Fruit fly (Drosophila melanogaster) whole organism, embryonic: ENCODE results near the gene Nazo.

Experiments used
- Abd-B ChIP-seq: fragments of 200-800 bp; sonication (Bioruptor generic); optimal IDR thresholded peaks from 2 replicates; lab custom pipeline; 2018; ENCODE audit warnings: missing biosample characterization, mild to moderate bottlenecking, missing genetic modification characterization, moderate library complexity
- Antp ChIP-seq: fragments of 200-800 bp; sonication (Bioruptor generic); optimal IDR thresholded peaks from 3 replicates; lab custom pipeline; 2016; ENCODE audit warnings: missing biosample characterization, missing genetic modification characterization
- CG10267 ChIP-seq: fragments of 200-800 bp; sonication (Bioruptor generic); optimal IDR thresholded peaks from 2 replicates; lab custom pipeline; 2018; ENCODE audit warnings: missing biosample characterization, mild to moderate bottlenecking, missing genetic modification characterization, moderate library complexity
- CG10274 ChIP-seq: fragments of 200-800 bp; sonication (Bioruptor generic); optimal IDR thresholded peaks from 3 replicates; lab custom pipeline; 2017; ENCODE audit warnings: missing biosample characterization, mild to moderate bottlenecking, missing genetic modification characterization
- CG12299 ChIP-seq: fragments of 200-800 bp; sonication (Bioruptor generic); optimal IDR thresholded peaks from 2 replicates; lab custom pipeline; 2018; ENCODE audit warnings: missing biosample characterization, mild to moderate bottlenecking, missing genetic modification characterization
- CG12769 ChIP-seq: fragments of 200-800 bp; sonication (Bioruptor generic); optimal IDR thresholded peaks from 2 replicates; lab custom pipeline; 2019; ENCODE audit warnings: missing biosample characterization, mild to moderate bottlenecking, missing genetic modification characterization, moderate library complexity
- CG13775 ChIP-seq: fragments of 200-800 bp; sonication (Bioruptor generic); optimal IDR thresholded peaks from 3 replicates; lab custom pipeline; 2017; ENCODE audit warnings: missing biosample characterization, mild to moderate bottlenecking, missing genetic modification characterization
- CG13894 ChIP-seq: fragments of 200-800 bp; sonication (Bioruptor generic); optimal IDR thresholded peaks from 3 replicates; lab custom pipeline; 2018; ENCODE audit warnings: missing biosample characterization, mild to moderate bottlenecking, missing genetic modification characterization, moderate library complexity
- CG14860 ChIP-seq: fragments of 200-800 bp; sonication (Bioruptor generic); IDR thresholded peaks from 3 replicates; pipeline ENCODE4 v1.3.6; 2022; ENCODE audit warnings: missing biosample characterization, missing genetic modification characterization; ENCODE audit not compliant: partially characterized antibody
- CG14965 ChIP-seq: fragments of 200-800 bp; sonication (Bioruptor generic); optimal IDR thresholded peaks from 2 replicates; lab custom pipeline; 2016; ENCODE audit warnings: missing biosample characterization, missing genetic modification characterization, borderline replicate concordance
- CG15479 ChIP-seq: fragments of 200-800 bp; sonication (Bioruptor generic); optimal IDR thresholded peaks from 3 replicates; lab custom pipeline; 2019; ENCODE audit warnings: missing biosample characterization, mild to moderate bottlenecking, missing genetic modification characterization, moderate library complexity
- CG15696 ChIP-seq: fragments of 200-800 bp; sonication (Bioruptor generic); optimal IDR thresholded peaks from 2 replicates; lab custom pipeline; 2019; ENCODE audit warnings: missing biosample characterization, mild to moderate bottlenecking, missing genetic modification characterization, moderate library complexity
- CG16815 ChIP-seq: fragments of 200-800 bp; sonication (Bioruptor generic); optimal IDR thresholded peaks from 3 replicates; lab custom pipeline; 2017; ENCODE audit warnings: missing biosample characterization, mild to moderate bottlenecking, missing genetic modification characterization
- CG18599 ChIP-seq: fragments of 200-800 bp; sonication (Bioruptor generic); optimal IDR thresholded peaks from 3 replicates; lab custom pipeline; 2017; ENCODE audit warnings: missing biosample characterization, missing genetic modification characterization, mild to moderate bottlenecking, moderate library complexity, missing genetic modification reagents
- CG18619 ChIP-seq: fragments of 200-800 bp; sonication (Bioruptor generic); optimal IDR thresholded peaks from 3 replicates; lab custom pipeline; 2017; ENCODE audit warnings: missing biosample characterization, mild to moderate bottlenecking, missing genetic modification characterization
- CG2120 ChIP-seq: fragments of 200-800 bp; sonication (Bioruptor generic); optimal IDR thresholded peaks from 3 replicates; lab custom pipeline; 2016; ENCODE audit warnings: missing biosample characterization, missing genetic modification characterization
- CG2202 ChIP-seq: fragments of 200-800 bp; sonication (Bioruptor generic); optimal IDR thresholded peaks from 2 replicates; lab custom pipeline; 2018; ENCODE audit warnings: missing biosample characterization, mild to moderate bottlenecking, missing genetic modification characterization
- CG5180 ChIP-seq: fragments of 200-800 bp; sonication (Bioruptor generic); optimal IDR thresholded peaks from 3 replicates; lab custom pipeline; 2017; ENCODE audit warnings: missing biosample characterization, missing genetic modification characterization, mild to moderate bottlenecking, moderate library complexity, missing genetic modification reagents
- CG7786 ChIP-seq: fragments of 200-800 bp; sonication (Bioruptor generic); optimal IDR thresholded peaks from 2 replicates; lab custom pipeline; 2016; ENCODE audit warnings: missing biosample characterization, missing genetic modification characterization
- CG7928 ChIP-seq: fragments of 200-800 bp; sonication (Bioruptor generic); optimal IDR thresholded peaks from 2 replicates; lab custom pipeline; 2017; ENCODE audit warnings: missing biosample characterization, mild to moderate bottlenecking, missing genetic modification characterization
- CG7963 ChIP-seq: fragments of 200-800 bp; sonication (Bioruptor generic); IDR thresholded peaks from 3 replicates; pipeline ENCODE4 v1.3.6; 2022; ENCODE audit warnings: missing biosample characterization, missing genetic modification characterization; ENCODE audit not compliant: partially characterized antibody
- CG9215 ChIP-seq: fragments of 200-800 bp; sonication (Bioruptor generic); IDR thresholded peaks from 2 replicates; pipeline ENCODE4 v1.3.6; 2022; ENCODE audit warnings: missing biosample characterization, missing genetic modification characterization
- Doc2 ChIP-seq: fragments of 200-800 bp; sonication (Bioruptor generic); IDR thresholded peaks from 2 replicates; pipeline ENCODE4 v1.3.6; 2022; ENCODE audit warnings: missing biosample characterization, missing genetic modification characterization
- Dp ChIP-seq: fragments of 200-800 bp; sonication (Bioruptor generic); optimal IDR thresholded peaks from 2 replicates; lab custom pipeline; 2018; ENCODE audit warnings: missing biosample characterization, mild to moderate bottlenecking, missing genetic modification characterization, moderate library complexity
- Dref ChIP-seq: fragments of 200-800 bp; sonication (Bioruptor generic); IDR thresholded peaks from 2 replicates; pipeline ENCODE4 v1.3.6; 2022; ENCODE audit warnings: missing biosample characterization, missing genetic modification characterization
- Elba2 ChIP-seq: fragments of 200-800 bp; sonication (Bioruptor generic); optimal IDR thresholded peaks from 3 replicates; lab custom pipeline; 2016; ENCODE audit warnings: missing biosample characterization, missing genetic modification characterization
- H2.0 ChIP-seq: fragments of 200-800 bp; sonication (Bioruptor generic); IDR thresholded peaks from 2 replicates; pipeline ENCODE4 v1.3.6; 2022; ENCODE audit warnings: missing biosample characterization, missing genetic modification characterization
- HHEX ChIP-seq: fragments of 200-800 bp; sonication (Bioruptor generic); optimal IDR thresholded peaks from 3 replicates; lab custom pipeline; 2017; ENCODE audit warnings: missing biosample characterization, mild to moderate bottlenecking, missing genetic modification characterization, missing genetic modification reagents
- HLH3B ChIP-seq: fragments of 200-800 bp; sonication (Bioruptor generic); IDR thresholded peaks from 2 replicates; pipeline ENCODE4 v1.3.6; 2022; ENCODE audit warnings: missing biosample characterization, missing genetic modification characterization
- Mes4 ChIP-seq: fragments of 200-800 bp; sonication (Bioruptor generic); optimal IDR thresholded peaks from 2 replicates; lab custom pipeline; 2016; ENCODE audit warnings: missing biosample characterization, missing genetic modification characterization
- NK7.1 ChIP-seq: fragments of 200-800 bp; sonication (Bioruptor generic); optimal IDR thresholded peaks from 3 replicates; lab custom pipeline; 2016; ENCODE audit warnings: missing biosample characterization, missing genetic modification characterization
- Nf-YB ChIP-seq: fragments of 200-800 bp; sonication (Bioruptor generic); optimal IDR thresholded peaks from 3 replicates; lab custom pipeline; 2019; ENCODE audit warnings: missing biosample characterization, mild to moderate bottlenecking, missing genetic modification characterization, moderate library complexity
- Nf-YC ChIP-seq: fragments of 200-800 bp; optimal IDR thresholded peaks from 3 replicates; lab custom pipeline; 2019; ENCODE audit warnings: missing biosample characterization, mild to moderate bottlenecking, missing genetic modification characterization, moderate library complexity
- NfI ChIP-seq: fragments of 200-800 bp; sonication (Bioruptor generic); optimal IDR thresholded peaks from 3 replicates; lab custom pipeline; 2018; ENCODE audit warnings: missing biosample characterization, mild to moderate bottlenecking, missing genetic modification characterization, moderate library complexity
- br ChIP-seq: fragments of >200 bp; optimal IDR thresholded peaks from 2 replicates; lab custom pipeline; 2017
- caup ChIP-seq: fragments of 200-800 bp; sonication (Bioruptor generic); optimal IDR thresholded peaks from 3 replicates; lab custom pipeline; 2017; ENCODE audit warnings: missing biosample characterization, mild to moderate bottlenecking, missing genetic modification characterization, moderate library complexity; ENCODE audit not compliant: severe bottlenecking
- crol ChIP-seq: fragments of 200-800 bp; sonication (Bioruptor generic); IDR thresholded peaks from 2 replicates; pipeline ENCODE4 v1.3.6; 2022; ENCODE audit warnings: missing biosample characterization, missing genetic modification characterization
- ewg ChIP-seq: fragments of 200-800 bp; sonication (Bioruptor generic); optimal IDR thresholded peaks from 3 replicates; lab custom pipeline; 2017; ENCODE audit warnings: mild to moderate bottlenecking, missing biosample characterization, missing genetic modification reagents, missing genetic modification characterization
- fru ChIP-seq: fragments of >200 bp; optimal IDR thresholded peaks from 2 replicates; lab custom pipeline; 2017
- hb ChIP-seq: fragments of 200-800 bp; sonication (Bioruptor generic); IDR thresholded peaks from 3 replicates; pipeline ENCODE4 v1.3.6; 2022; ENCODE audit warnings: missing biosample characterization, missing genetic modification characterization; ENCODE audit not compliant: partially characterized antibody
- her ChIP-seq: fragments of 200-800 bp; sonication (Bioruptor generic); optimal IDR thresholded peaks from 2 replicates; lab custom pipeline; 2016; ENCODE audit warnings: missing biosample characterization, missing genetic modification characterization
- insv ChIP-seq, 2 experiments: fragments of 200-800 bp; sonication (Bioruptor generic); optimal IDR thresholded peaks; 3 replicates each; lab custom pipeline; 2016 to 2018; ENCODE audit warnings: missing biosample characterization in 2 of 2, missing genetic modification characterization in 2 of 2
- jing ChIP-seq: fragments of 200-800 bp; sonication (Bioruptor generic); optimal IDR thresholded peaks from 2 replicates; lab custom pipeline; 2018; ENCODE audit warnings: missing biosample characterization, mild to moderate bottlenecking, missing genetic modification characterization
- lab ChIP-seq: fragments of 200-800 bp; sonication (Bioruptor generic); optimal IDR thresholded peaks from 3 replicates; lab custom pipeline; 2017; ENCODE audit warnings: missing biosample characterization, missing genetic modification characterization, mild to moderate bottlenecking, moderate library complexity, missing genetic modification reagents
- nom ChIP-seq: fragments of 200-800 bp; sonication (Bioruptor generic); optimal IDR thresholded peaks from 2 replicates; lab custom pipeline; 2017; ENCODE audit warnings: missing biosample characterization, missing genetic modification characterization, mild to moderate bottlenecking, moderate library complexity, missing genetic modification reagents
- p53 ChIP-seq: fragments of 200-800 bp; sonication (Bioruptor generic); optimal IDR thresholded peaks from 2 replicates; lab custom pipeline; 2016; ENCODE audit warnings: missing biosample characterization, missing genetic modification characterization
- sens ChIP-seq: fragments of 200-800 bp; sonication (Bioruptor generic); peaks from one replicate; lab custom pipeline; 2016; ENCODE audit warnings: missing biosample characterization, missing genetic modification characterization
- tgo ChIP-seq: fragments of 200-800 bp; sonication (Bioruptor generic); IDR thresholded peaks from 3 replicates; pipeline ENCODE4 v1.3.6; 2022; ENCODE audit warnings: missing biosample characterization, missing genetic modification characterization
- tio ChIP-seq: fragments of 200-800 bp; sonication (Bioruptor generic); optimal IDR thresholded peaks from 2 replicates; lab custom pipeline; 2017; ENCODE audit warnings: missing biosample characterization, missing genetic modification characterization, inconsistent platforms
- tll ChIP-seq, 2 experiments: fragments of 200-800 bp in 1 of 2; fragments of >200 bp in 1 of 2; sonication (Bioruptor generic) in 1 of 2; optimal IDR thresholded peaks; 2 replicates each; lab custom pipeline; 2017 to 2019; ENCODE audit warnings: missing biosample characterization in 2 of 2, missing genetic modification characterization in 2 of 2, mild to moderate bottlenecking in 1 of 2, moderate library complexity in 1 of 2
- ttk ChIP-seq: fragments of 200-800 bp; sonication (Bioruptor generic); IDR thresholded peaks from 2 replicates; pipeline ENCODE4 v2.1.2; 2022; ENCODE audit warnings: missing biosample characterization, missing genetic modification characterization

The Nazo gene

dm6 chr3R:8256040-8256439 is 31.6 kb upstream of the Nazo start (continued):
- TF ChIP-seq CG7786 (no peak), nom (no peak), CG12299 (tag; lab: Kevin White, UChicago) (no peak), CG10267 (tag; lab: Kevin White, UChicago) (no peak), CG18599 (peak; percentile 38), CG15479 (GFP tag; lab: Kevin White, UChicago) (no peak), CG13775 (no peak), Nf-YB (GFP tag; lab: Kevin White, UChicago) (no peak), CG18619 (peak; percentile 14), hb (GFP tag; lab: Robert Waterston, UW) (no peak), jing (GFP tag; lab: Kevin White, UChicago) (no peak), Dref (GFP tag; lab: Robert Waterston, UW) (no peak), ewg (GFP tag; lab: Kevin White, UChicago) (no peak), H2.0 (no peak), Mes4 (GFP tag; lab: Kevin White, UChicago) (no peak), Antp (GFP tag; lab: Kevin White, UChicago) (no peak), tio (GFP tag; lab: Kevin White, UChicago) (no peak), crol (GFP tag; lab: Robert Waterston, UW) (no peak), CG13894 (no peak), CG14860 (no peak), Doc2 (GFP tag; lab: Robert Waterston, UW) (no peak), tll (GFP tag; optimal IDR thresholded peaks at IDR 0.05; lab: Kevin White, UChicago) (no peak), CG7928 (no peak), CG9215 (GFP tag; lab: Robert Waterston, UW) (no peak), CG15696 (tag; lab: Kevin White, UChicago) (no peak), HLH3B (0 out of 2 replicates have a peak, but pooled peaks have one; percentile 25), p53 (GFP tag; lab: Kevin White, UChicago) (no peak), Abd-B (no peak), sens (GFP tag; lab: Kevin White, UChicago) (peak; percentile 39), br (lab: Kevin White, UChicago) (no peak), NK7.1 (GFP tag; lab: Kevin White, UChicago) (no peak), Elba2 (GFP tag; lab: Kevin White, UChicago) (no peak), HHEX (GFP tag; lab: Kevin White, UChicago) (peak; percentile 36), tgo (GFP tag; lab: Robert Waterston, UW) (no peak), NfI (no peak), CG12769 (tag; lab: Kevin White, UChicago) (peak; percentile 40), ttk (no peak), CG7963 (no peak), lab (peak; percentile 54), fru (lab: Kevin White, UChicago) (no peak), CG5180 (no peak), CG10274 (no peak), CG2120 (peak; percentile 61), caup (GFP tag; lab: Kevin White, UChicago) (peak; percentile 31), insv (GFP tag; optimal IDR thresholded peaks at IDR 0.05; lab: Kevin White, UChicago) (no peak), Nf-YC (tag; lab: Kevin White, UChicago) (no peak), CG2202 (no peak), Dp (no peak), CG14965 (GFP tag; lab: Kevin White, UChicago) (no peak), CG16815 (no peak), her (no peak)
